Fruit fly (Drosophila melanogaster) whole organism, embryonic: ENCODE data around the gene CG32032.

Experiments
- CG10462 ChIP-seq: fragments of 200-800 bp; sonication (Bioruptor generic); optimal IDR thresholded peaks from 2 replicates; lab custom pipeline; 2016; ENCODE audit warnings: missing biosample characterization, missing genetic modification characterization
- CG10979 ChIP-seq: fragments of 200-800 bp; sonication (Bioruptor generic); optimal IDR thresholded peaks from 2 replicates; lab custom pipeline; 2018; ENCODE audit warnings: missing biosample characterization, mild to moderate bottlenecking, missing genetic modification characterization, moderate library complexity
- CG11723 ChIP-seq: fragments of 200-800 bp; sonication (Bioruptor generic); optimal IDR thresholded peaks from 2 replicates; lab custom pipeline; 2017; ENCODE audit warnings: missing biosample characterization, mild to moderate bottlenecking, missing genetic modification characterization
- CG12236 ChIP-seq: fragments of 200-800 bp; sonication (Bioruptor generic); optimal IDR thresholded peaks from 2 replicates; lab custom pipeline; 2016; ENCODE audit warnings: missing biosample characterization, missing genetic modification characterization
- CG13424 ChIP-seq: fragments of 200-800 bp; sonication (Bioruptor generic); optimal IDR thresholded peaks from 2 replicates; lab custom pipeline; 2019; ENCODE audit warnings: missing biosample characterization, mild to moderate bottlenecking, missing genetic modification characterization, moderate library complexity
- CG14667 ChIP-seq: fragments of 200-800 bp; sonication (Bioruptor generic); IDR thresholded peaks from 2 replicates; pipeline ENCODE4 v1.3.6; 2022; ENCODE audit warnings: missing biosample characterization, missing genetic modification characterization
- CG1792 ChIP-seq: fragments of 200-800 bp; sonication (Bioruptor generic); optimal IDR thresholded peaks from 2 replicates; lab custom pipeline; 2016; ENCODE audit warnings: missing biosample characterization, missing genetic modification characterization
- CG2875 ChIP-seq: fragments of 200-800 bp; sonication (Bioruptor generic); optimal IDR thresholded peaks from 2 replicates; lab custom pipeline; 2017; ENCODE audit warnings: missing biosample characterization, mild to moderate bottlenecking, missing genetic modification characterization, missing genetic modification reagents
- CG30403 ChIP-seq: fragments of 200-800 bp; sonication (Bioruptor generic); optimal IDR thresholded peaks from 3 replicates; lab custom pipeline; 2016; ENCODE audit warnings: missing biosample characterization, missing genetic modification characterization
- CG31441 ChIP-seq: fragments of 200-800 bp; sonication (Bioruptor generic); IDR thresholded peaks from 2 replicates; pipeline ENCODE4 v1.3.6; 2022; ENCODE audit warnings: missing biosample characterization, missing genetic modification characterization
- CG3407 ChIP-seq: fragments of 200-800 bp; sonication (Bioruptor generic); optimal IDR thresholded peaks from 2 replicates; lab custom pipeline; 2018; ENCODE audit warnings: missing biosample characterization, mild to moderate bottlenecking, missing genetic modification characterization
- CG4328 ChIP-seq: fragments of 200-800 bp; sonication (Bioruptor generic); optimal IDR thresholded peaks from 3 replicates; lab custom pipeline; 2017; ENCODE audit warnings: missing biosample characterization, missing genetic modification reagents, missing genetic modification characterization
- CG4360 ChIP-seq: fragments of 200-800 bp; sonication (Bioruptor generic); IDR thresholded peaks from 2 replicates; pipeline ENCODE4 v1.3.6; 2022; ENCODE audit warnings: missing biosample characterization, missing genetic modification characterization
- CG7271 ChIP-seq: fragments of 200-800 bp; sonication (Bioruptor generic); optimal IDR thresholded peaks from 2 replicates; lab custom pipeline; 2018; ENCODE audit warnings: missing biosample characterization, mild to moderate bottlenecking, missing genetic modification characterization, moderate library complexity
- CG8388 ChIP-seq: fragments of 200-800 bp; sonication (Bioruptor generic); optimal IDR thresholded peaks from 2 replicates; lab custom pipeline; 2019; ENCODE audit warnings: missing biosample characterization, mild to moderate bottlenecking, missing genetic modification characterization, moderate library complexity
- CG9817 ChIP-seq: fragments of 200-800 bp; sonication (Bioruptor generic); optimal IDR thresholded peaks from 2 replicates; lab custom pipeline; 2018; ENCODE audit warnings: missing biosample characterization, mild to moderate bottlenecking, missing genetic modification characterization, moderate library complexity
- D19A ChIP-seq: fragments of 200-800 bp; optimal IDR thresholded peaks from 3 replicates; lab custom pipeline; 2019; ENCODE audit warnings: missing biosample characterization, mild to moderate bottlenecking, missing genetic modification characterization, moderate library complexity
- Dbx ChIP-seq: fragments of 200-800 bp; sonication (Bioruptor generic); IDR thresholded peaks from 3 replicates; pipeline ENCODE4 v1.3.6; 2022; ENCODE audit warnings: missing biosample characterization, missing genetic modification characterization
- Dref ChIP-seq: fragments of 200-800 bp; sonication (Bioruptor generic); IDR thresholded peaks from 2 replicates; pipeline ENCODE4 v1.3.6; 2022; ENCODE audit warnings: missing biosample characterization, missing genetic modification characterization
- Eip74EF ChIP-seq, 2 experiments: fragments of 200-800 bp in 1 of 2; fragments of >200 bp in 1 of 2; sonication (Bioruptor generic) in 1 of 2; optimal IDR thresholded peaks; 2 replicates each; lab custom pipeline; 2017 to 2019; ENCODE audit warnings: missing biosample characterization in 2 of 2, missing genetic modification characterization in 2 of 2, mild to moderate bottlenecking in 1 of 2, moderate library complexity in 1 of 2
- Gsc ChIP-seq: fragments of 200-800 bp; sonication (Bioruptor generic); IDR thresholded peaks from 2 replicates; pipeline ENCODE4 v1.3.6; 2022; ENCODE audit warnings: missing biosample characterization, missing genetic modification characterization
- H2.0 ChIP-seq: fragments of 200-800 bp; sonication (Bioruptor generic); IDR thresholded peaks from 2 replicates; pipeline ENCODE4 v1.3.6; 2022; ENCODE audit warnings: missing biosample characterization, missing genetic modification characterization
- HHEX ChIP-seq: fragments of 200-800 bp; sonication (Bioruptor generic); optimal IDR thresholded peaks from 3 replicates; lab custom pipeline; 2017; ENCODE audit warnings: missing biosample characterization, mild to moderate bottlenecking, missing genetic modification characterization, missing genetic modification reagents
- Hmr ChIP-seq: fragments of 200-800 bp; sonication (Bioruptor generic); optimal IDR thresholded peaks from 3 replicates; lab custom pipeline; 2017; ENCODE audit warnings: mild to moderate bottlenecking, missing biosample characterization, missing genetic modification reagents, missing genetic modification characterization
- MESR4 ChIP-seq: fragments of 200-800 bp; sonication (Bioruptor generic); optimal IDR thresholded peaks from 2 replicates; lab custom pipeline; 2018; ENCODE audit warnings: missing biosample characterization, mild to moderate bottlenecking, missing genetic modification characterization, moderate library complexity
- Meics ChIP-seq: fragments of 200-800 bp; sonication (Bioruptor generic); optimal IDR thresholded peaks from 2 replicates; lab custom pipeline; 2017; ENCODE audit warnings: missing biosample characterization, mild to moderate bottlenecking, missing genetic modification characterization
- Nf-YA ChIP-seq: fragments of 200-800 bp; sonication (Bioruptor generic); IDR thresholded peaks from 2 replicates; pipeline ENCODE4 v1.3.6; 2022; ENCODE audit warnings: missing biosample characterization, missing genetic modification characterization
- NfI ChIP-seq: fragments of 200-800 bp; sonication (Bioruptor generic); optimal IDR thresholded peaks from 3 replicates; lab custom pipeline; 2018; ENCODE audit warnings: missing biosample characterization, mild to moderate bottlenecking, missing genetic modification characterization, moderate library complexity
- Opbp ChIP-seq: fragments of 200-800 bp; sonication (Bioruptor generic); IDR thresholded peaks from 3 replicates; pipeline ENCODE4 v1.3.6; 2022; ENCODE audit warnings: missing biosample characterization, missing genetic modification characterization; ENCODE audit not compliant: partially characterized antibody
- Pdp1 ChIP-seq, 2 experiments: fragments of 200-800 bp; sonication (Bioruptor generic); optimal IDR thresholded peaks; 3 replicates each; lab custom pipeline; 2016; ENCODE audit warnings: missing biosample characterization in 2 of 2, missing genetic modification characterization in 2 of 2, mild to moderate bottlenecking in 1 of 2, moderate library complexity in 1 of 2
- Rfx ChIP-seq: fragments of 200-800 bp; sonication (Bioruptor generic); IDR thresholded peaks from 2 replicates; pipeline ENCODE4 v1.3.6; 2022; ENCODE audit warnings: missing biosample characterization, missing genetic modification characterization
- ap ChIP-seq: fragments of 200-800 bp; sonication (Bioruptor generic); IDR thresholded peaks from 2 replicates; pipeline ENCODE4 v1.3.6; 2022; ENCODE audit warnings: missing biosample characterization, missing genetic modification characterization
- eyg ChIP-seq: fragments of 200-800 bp; sonication (Bioruptor generic); optimal IDR thresholded peaks from 3 replicates; lab custom pipeline; 2016; ENCODE audit warnings: missing biosample characterization, missing genetic modification characterization
- fd96Cb ChIP-seq: fragments of 200-800 bp; sonication (Bioruptor generic); optimal IDR thresholded peaks from 2 replicates; lab custom pipeline; 2018; ENCODE audit warnings: missing biosample characterization, mild to moderate bottlenecking, missing genetic modification characterization, moderate library complexity
- her ChIP-seq: fragments of 200-800 bp; sonication (Bioruptor generic); optimal IDR thresholded peaks from 2 replicates; lab custom pipeline; 2016; ENCODE audit warnings: missing biosample characterization, missing genetic modification characterization
- nmo ChIP-seq: fragments of 200-800 bp; sonication (Bioruptor generic); optimal IDR thresholded peaks from 2 replicates; lab custom pipeline; 2018; ENCODE audit warnings: missing biosample characterization, mild to moderate bottlenecking, missing genetic modification characterization, moderate library complexity
- p53 ChIP-seq: fragments of 200-800 bp; sonication (Bioruptor generic); optimal IDR thresholded peaks from 2 replicates; lab custom pipeline; 2016; ENCODE audit warnings: missing biosample characterization, missing genetic modification characterization
- phol ChIP-seq: fragments of 200-800 bp; sonication (Bioruptor generic); optimal IDR thresholded peaks from 3 replicates; lab custom pipeline; 2018; ENCODE audit warnings: missing biosample characterization, mild to moderate bottlenecking, missing genetic modification characterization, moderate library complexity
- pnt ChIP-seq: fragments of 200-800 bp; sonication (Bioruptor generic); optimal IDR thresholded peaks from 3 replicates; lab custom pipeline; 2016; ENCODE audit warnings: missing biosample characterization, missing genetic modification characterization
- pzg ChIP-seq: fragments of 200-800 bp; sonication (Bioruptor generic); optimal IDR thresholded peaks from 3 replicates; lab custom pipeline; 2018; ENCODE audit warnings: missing biosample characterization, mild to moderate bottlenecking, missing genetic modification characterization, moderate library complexity
- sc ChIP-seq, 3 experiments: fragments of >200 bp in 2 of 3; fragments of 200-800 bp in 1 of 3; sonication (Bioruptor generic) in 1 of 3; optimal IDR thresholded peaks; 2 replicates in 2 of 3; 3 replicates in 1 of 3; lab custom pipeline; 2017; ENCODE audit warnings: mild to moderate bottlenecking in 1 of 3, missing biosample characterization in 1 of 3, missing genetic modification characterization in 1 of 3, missing genetic modification reagents in 1 of 3
- sim ChIP-seq: fragments of 200-800 bp; sonication (Bioruptor generic); IDR thresholded peaks from 2 replicates; pipeline ENCODE4 v1.3.6; 2022; ENCODE audit warnings: missing biosample characterization, missing genetic modification characterization
- sima ChIP-seq: fragments of 200-800 bp; sonication (Bioruptor generic); optimal IDR thresholded peaks from 2 replicates; lab custom pipeline; 2016; ENCODE audit warnings: missing biosample characterization, missing genetic modification characterization
- sisA ChIP-seq: fragments of 200-800 bp; sonication (Bioruptor generic); IDR thresholded peaks from 2 replicates; pipeline ENCODE4 v1.3.6; 2022; ENCODE audit warnings: missing biosample characterization, missing genetic modification characterization
- stwl ChIP-seq: fragments of 200-800 bp; sonication (Bioruptor generic); optimal IDR thresholded peaks from 3 replicates; lab custom pipeline; 2018; ENCODE audit warnings: missing biosample characterization, mild to moderate bottlenecking, missing genetic modification characterization, moderate library complexity
- tin ChIP-seq: fragments of 200-800 bp; sonication (Bioruptor generic); optimal IDR thresholded peaks from 3 replicates; lab custom pipeline; 2016; ENCODE audit warnings: missing biosample characterization, missing genetic modification characterization
- unpg ChIP-seq: fragments of 200-800 bp; sonication (Bioruptor generic); optimal IDR thresholded peaks from 3 replicates; lab custom pipeline; 2018; ENCODE audit warnings: missing biosample characterization, mild to moderate bottlenecking, missing genetic modification characterization, moderate library complexity
- vfl ChIP-seq: fragments of 200-800 bp; sonication (Bioruptor generic); optimal IDR thresholded peaks from 2 replicates; lab custom pipeline; 2016; ENCODE audit warnings: missing biosample characterization, missing genetic modification characterization
- wor ChIP-seq: fragments of 200-800 bp; sonication (Bioruptor generic); IDR thresholded peaks from 2 replicates; pipeline ENCODE4 v1.3.6; 2022; ENCODE audit warnings: missing biosample characterization, missing genetic modification characterization

CG32032 gene

DNA sequence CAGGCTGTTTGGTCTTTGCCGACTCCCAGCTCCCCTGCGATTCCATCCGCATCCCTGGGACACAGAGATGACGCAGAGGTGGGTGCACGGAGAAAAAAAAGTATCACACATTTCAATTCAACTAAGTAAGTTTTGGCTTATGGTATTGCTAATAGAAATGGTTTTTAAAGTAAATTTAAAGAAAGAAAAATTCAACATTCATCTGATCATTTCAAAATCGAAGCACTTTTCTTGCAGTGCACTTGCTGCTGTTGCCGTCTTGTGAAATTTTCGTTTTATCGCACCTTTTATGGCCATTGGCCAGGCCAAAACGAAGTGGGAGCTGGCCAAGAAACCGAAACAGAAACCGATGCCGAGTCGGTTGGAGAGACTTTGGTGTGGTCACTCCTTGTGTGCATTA lies 47.5 kb upstream of the CG32032 start (continued):
- TF ChIP-seq ap (GFP tag; lab: Robert Waterston, UW) = peak; percentile 87
- TF ChIP-seq nmo (GFP tag; lab: Kevin White, UChicago) = peak; percentile 49
- no peak for TF ChIP-seq p53
- no peak for TF ChIP-seq MESR4 (GFP tag; lab: Kevin White, UChicago)
- TF ChIP-seq CG4328 (GFP tag; lab: Kevin White, UChicago) = peak; percentile 16
- peak; percentile 45 for TF ChIP-seq Meics (GFP tag; lab: Kevin White, UChicago)
- peak; percentile 37 for TF ChIP-seq H2.0 (GFP tag; lab: Robert Waterston, UW)
- peak; percentile 60 for TF ChIP-seq CG30403 (GFP tag; lab: Kevin White, UChicago)
- no peak for TF ChIP-seq CG2875 (GFP tag; lab: Kevin White, UChicago)
- no peak for TF ChIP-seq CG11723 (GFP tag; lab: Kevin White, UChicago)
- peak; percentile 40; the same call in 1 of the 2 replicates for TF ChIP-seq CG4360
- TF ChIP-seq sc (optimal IDR thresholded peaks at IDR 0.05; lab: Kevin White, UChicago) = no peak
- TF ChIP-seq sc (GFP tag; optimal IDR thresholded peaks at IDR 0.05; lab: Kevin White, UChicago) = peak; percentile 8
- TF ChIP-seq CG7271 (tag; lab: Kevin White, UChicago) = peak; percentile 68
- TF ChIP-seq Opbp (GFP tag; lab: Robert Waterston, UW) = no peak
- peak; percentile 34 for TF ChIP-seq CG12236 (GFP tag; lab: Kevin White, UChicago)
- peak; percentile 65 for TF ChIP-seq wor (GFP tag; lab: Robert Waterston, UW)
- peak; percentile 43 for TF ChIP-seq CG8388
- peak; percentile 6 for TF ChIP-seq CG3407 (GFP tag; lab: Kevin White, UChicago)
- 0 out of 2 replicates have a peak, but pooled peaks have one; percentile 50 for TF ChIP-seq Gsc (GFP tag; lab: Robert Waterston, UW)
- peak; percentile 36 for TF ChIP-seq unpg (GFP tag; lab: Kevin White, UChicago)
- peak; percentile 72; the same call in 1 of the 2 replicates for TF ChIP-seq Rfx
- peak; percentile 18 for TF ChIP-seq her (GFP tag; lab: Kevin White, UChicago)
- no peak for TF ChIP-seq pzg
- TF ChIP-seq stwl (tag; lab: Kevin White, UChicago) = no peak
- no peak for TF ChIP-seq CG10462
- TF ChIP-seq CG1792 = peak; percentile 62
- TF ChIP-seq D19A (tag; lab: Kevin White, UChicago) = peak; percentile 67
- TF ChIP-seq Hmr (GFP tag; lab: Kevin White, UChicago) = peak; percentile 17
- TF ChIP-seq Nf-YA (GFP tag; lab: Robert Waterston, UW) = peak; percentile 60
- TF ChIP-seq Dbx = peak; percentile 63; the same call in 2 of the 3 replicates
- TF ChIP-seq Eip74EF (GFP tag; optimal IDR thresholded peaks at IDR 0.05; lab: Kevin White, UChicago) = peak in 1 of 2 experiments; percentile 50
- no peak for TF ChIP-seq vfl (GFP tag; lab: Kevin White, UChicago)
- TF ChIP-seq tin (GFP tag; lab: Kevin White, UChicago) = peak; percentile 75
- peak; percentile 66 for TF ChIP-seq sim (GFP tag; lab: Robert Waterston, UW)
- TF ChIP-seq Dref (GFP tag; lab: Robert Waterston, UW) = no peak
- TF ChIP-seq CG31441 = peak; percentile 70
- peak; percentile 2 for TF ChIP-seq NfI
- peak; percentile 80 for TF ChIP-seq CG10979 (tag; lab: Kevin White, UChicago)
- TF ChIP-seq CG14667 = peak; percentile 61
- peak; percentile 60 for TF ChIP-seq eyg
- peak; percentile 44 for TF ChIP-seq sima (GFP tag; lab: Kevin White, UChicago)
- TF ChIP-seq HHEX = peak; percentile 65
- TF ChIP-seq fd96Cb (tag; lab: Kevin White, UChicago) = peak; percentile 74
- TF ChIP-seq phol = peak; percentile 73
- TF ChIP-seq sisA (GFP tag; lab: Robert Waterston, UW) = peak; percentile 78
- TF ChIP-seq CG9817 = no peak
- peak; percentile 59 to 75 for TF ChIP-seq Pdp1 (GFP tag; optimal IDR thresholded peaks at IDR 0.05; lab: Kevin White, UChicago)
- TF ChIP-seq pnt = peak; percentile 51
- peak; percentile 46 for TF ChIP-seq CG13424 (tag; lab: Kevin White, UChicago)
